Fruit fly (Drosophila melanogaster) S2 (cell line): Measurements from ENCODE around the gene Rcd5.

Experiments
- CG8478 ChIP-seq: fragments of >200 bp; optimal IDR thresholded peaks from 2 replicates; lab custom pipeline; 2018
- CTCF ChIP-seq, 2 experiments: fragments of >200 bp; optimal IDR thresholded peaks; 2 replicates each; lab custom pipeline; 2018

- TF ChIP-seq CG8478 (lab: Kevin White, UChicago) = no peak
- TF ChIP-seq CTCF (optimal IDR thresholded peaks at IDR 0.05; lab: Kevin White, UChicago) = no peak
These were observed 23.6 kb upstream of the Rcd5 start for dm6 chr3L:4016754-4017153.
